Worm (Caenorhabditis elegans) whole organism, young adult: ENCODE results near the gene rpc-1.

ENCODE experiments used
- C06A6.2 ChIP-seq: fragments of 200-800 bp; sonication (Bioruptor generic); conservative IDR thresholded peaks from 2 replicates; pipeline ENCODE4 v1.3.6; 2022; ENCODE audit warnings: missing genetic modification characterization, missing compliant biosample characterization
- F23B12.7 ChIP-seq: sonication (generic microtip); optimal IDR thresholded peaks from 2 replicates; lab custom pipeline; 2017; ENCODE audit warnings: missing genetic modification characterization, mild to moderate bottlenecking, missing compliant biosample characterization, antibody characterized with exemption, moderate library complexity; ENCODE audit not compliant: insufficient read depth
- F33H1.4 ChIP-seq: fragments of 200-800 bp; sonication (Bioruptor generic); IDR thresholded peaks from 2 replicates; pipeline ENCODE4 v1.3.6; 2022; ENCODE audit warnings: missing genetic modification reagents, missing genetic modification characterization, missing compliant biosample characterization
- F37B4.10 ChIP-seq: fragments of 200-800 bp; sonication (Bioruptor generic); IDR thresholded peaks from 2 replicates; pipeline ENCODE4 v1.3.6; 2022; ENCODE audit warnings: missing genetic modification characterization, missing compliant biosample characterization
- F49E8.2 ChIP-seq: sonication (generic microtip); optimal IDR thresholded peaks from 3 replicates; lab custom pipeline; 2017; ENCODE audit warnings: missing genetic modification characterization, mild to moderate bottlenecking, missing compliant biosample characterization, antibody characterized with exemption, moderate library complexity; ENCODE audit not compliant: insufficient read depth
- F57C9.4 ChIP-seq: sonication (generic microtip); optimal IDR thresholded peaks from 2 replicates; lab custom pipeline; 2017; ENCODE audit warnings: mild to moderate bottlenecking, missing genetic modification characterization, missing compliant biosample characterization
- K11D2.4 ChIP-seq: fragments of 200-800 bp; sonication (Bioruptor generic); IDR thresholded peaks from 2 replicates; pipeline ENCODE4 v1.3.6; 2022; ENCODE audit warnings: missing genetic modification reagents, missing genetic modification characterization, missing compliant biosample characterization
- Y56A3A.18 ChIP-seq: fragments of 200-800 bp; sonication (Bioruptor generic); IDR thresholded peaks from 2 replicates; pipeline ENCODE4 v1.3.6; 2022; ENCODE audit warnings: missing genetic modification reagents, missing genetic modification characterization, missing compliant biosample characterization
- Y79H2A.3 ChIP-seq: fragments of 200-800 bp; sonication (Bioruptor generic); conservative IDR thresholded peaks from 2 replicates; pipeline ENCODE4 v1.3.6; 2022; ENCODE audit warnings: missing genetic modification reagents, missing genetic modification characterization, missing compliant biosample characterization
- Y95B8A.8 ChIP-seq: fragments of 200-800 bp; sonication (Bioruptor generic); IDR thresholded peaks from 2 replicates; pipeline ENCODE4 v1.3.6; 2022; ENCODE audit warnings: missing genetic modification reagents, missing genetic modification characterization, missing compliant biosample characterization
- ama-1 ChIP-seq, 3 experiments: fragments of 150-350 bp in 1 of 3; sonication (generic microtip) in 2 of 3; optimal IDR thresholded peaks; 2 replicates each; lab custom pipeline; 2014 to 2018; ENCODE audit warnings: missing biosample characterization in 2 of 3, missing genetic modification characterization in 2 of 3, missing genetic modification reagents in 2 of 3
- aptf-2 ChIP-seq: fragments of 200-800 bp; sonication (Bioruptor generic); conservative IDR thresholded peaks from 2 replicates; pipeline ENCODE4 v1.3.6; 2022; ENCODE audit warnings: missing genetic modification reagents, missing genetic modification characterization, missing compliant biosample characterization
- atf-7 ChIP-seq: sonication (generic microtip); optimal IDR thresholded peaks from 2 replicates; lab custom pipeline; 2017; ENCODE audit warnings: mild to moderate bottlenecking, missing genetic modification characterization, missing compliant biosample characterization
- athp-1 ChIP-seq: sonication (generic microtip); optimal IDR thresholded peaks from 2 replicates; lab custom pipeline; 2017; ENCODE audit warnings: mild to moderate bottlenecking, missing genetic modification characterization, missing compliant biosample characterization
- attf-3 ChIP-seq: fragments of 200-800 bp; sonication (Bioruptor generic); conservative IDR thresholded peaks from 2 replicates; pipeline ENCODE4 v1.3.6; 2022; ENCODE audit warnings: missing genetic modification reagents, missing genetic modification characterization, missing compliant biosample characterization
- bed-1 ChIP-seq: fragments of 200-800 bp; sonication (Bioruptor generic); IDR thresholded peaks from 2 replicates; pipeline ENCODE4 v1.3.6; 2022; ENCODE audit warnings: missing genetic modification reagents, missing genetic modification characterization, missing compliant biosample characterization
- bed-2 ChIP-seq: fragments of 200-800 bp; sonication (Bioruptor generic); IDR thresholded peaks from 2 replicates; pipeline ENCODE4 v1.3.6; 2022; ENCODE audit warnings: missing genetic modification reagents, missing genetic modification characterization, missing compliant biosample characterization
- cebp-1 ChIP-seq, 2 experiments: fragments of 200-800 bp in 1 of 2; sonication (Bioruptor generic) in 1 of 2; sonication (generic microtip) in 1 of 2; IDR thresholded peaks in 1 of 2; optimal IDR thresholded peaks in 1 of 2; 2 replicates each; pipeline versions ENCODE4 v1.3.6 to Lab custom; 2017 to 2022; ENCODE audit warnings: missing compliant biosample characterization in 2 of 2, missing genetic modification characterization in 2 of 2, mild to moderate bottlenecking in 1 of 2, missing genetic modification reagents in 1 of 2, moderate library complexity in 1 of 2
- ceh-58 ChIP-seq: fragments of 200-800 bp; sonication (Bioruptor generic); IDR thresholded peaks from 2 replicates; pipeline ENCODE4 v1.3.6; 2022; ENCODE audit warnings: missing genetic modification characterization, missing compliant biosample characterization
- ceh-79 ChIP-seq: sonication (generic microtip); optimal IDR thresholded peaks from 2 replicates; lab custom pipeline; 2017; ENCODE audit warnings: mild to moderate bottlenecking, missing genetic modification characterization, missing compliant biosample characterization
- ceh-91 ChIP-seq: fragments of 200-800 bp; sonication (Bioruptor generic); IDR thresholded peaks from 2 replicates; pipeline ENCODE4 v1.3.6; 2022; ENCODE audit warnings: missing genetic modification reagents, missing genetic modification characterization, missing compliant biosample characterization
- die-1 ChIP-seq: sonication (generic microtip); optimal IDR thresholded peaks from 2 replicates; lab custom pipeline; 2016; ENCODE audit warnings: missing genotype, mild to moderate bottlenecking, missing genetic modification characterization, missing compliant biosample characterization
- egl-44 ChIP-seq: fragments of 200-800 bp; sonication (Bioruptor generic); IDR thresholded peaks from 2 replicates; pipeline ENCODE4 v1.3.6; 2022; ENCODE audit warnings: missing genetic modification reagents, missing genetic modification characterization, missing compliant biosample characterization
- ets-4 ChIP-seq: fragments of 200-800 bp; sonication (Bioruptor generic); optimal IDR thresholded peaks from 2 replicates; lab custom pipeline; 2018; ENCODE audit warnings: mild to moderate bottlenecking, missing genetic modification characterization, missing compliant biosample characterization
- him-1 ChIP-seq: sonication (generic microtip); optimal IDR thresholded peaks from 2 replicates; lab custom pipeline; 2016; ENCODE audit warnings: missing genotype, missing genetic modification reagents, missing genetic modification characterization, missing compliant biosample characterization
- hlh-12 ChIP-seq: sonication (generic microtip); optimal IDR thresholded peaks from 2 replicates; lab custom pipeline; 2016; ENCODE audit warnings: missing genetic modification characterization, missing compliant biosample characterization
- hmg-1.2 ChIP-seq: fragments of 200-800 bp; sonication (Bioruptor generic); IDR thresholded peaks from 2 replicates; pipeline ENCODE4 v1.3.6; 2022; ENCODE audit warnings: missing genetic modification reagents, missing genetic modification characterization, missing compliant biosample characterization
- lin-54 ChIP-seq: fragments of 200-800 bp; sonication (Bioruptor generic); optimal IDR thresholded peaks from 2 replicates; lab custom pipeline; 2018; ENCODE audit warnings: mild to moderate bottlenecking, missing genetic modification characterization, missing compliant biosample characterization
- lsl-1 ChIP-seq: fragments of 200-800 bp; sonication (Bioruptor generic); optimal IDR thresholded peaks from 2 replicates; lab custom pipeline; 2018; ENCODE audit warnings: mild to moderate bottlenecking, missing genetic modification characterization, moderate library complexity, missing compliant biosample characterization
- madf-6 ChIP-seq: fragments of 200-800 bp; sonication (Bioruptor generic); IDR thresholded peaks from 2 replicates; pipeline ENCODE4 v1.3.6; 2022; ENCODE audit warnings: missing genetic modification reagents, missing genetic modification characterization, missing compliant biosample characterization
- madf-8 ChIP-seq: fragments of 200-800 bp; sonication (Bioruptor generic); conservative IDR thresholded peaks from 2 replicates; pipeline ENCODE4 v1.3.6; 2022; ENCODE audit warnings: missing genetic modification reagents, missing genetic modification characterization, missing compliant biosample characterization
- mcd-1 ChIP-seq: fragments of 200-800 bp; sonication (Bioruptor generic); IDR thresholded peaks from 2 replicates; pipeline ENCODE4 v1.3.6; 2022; ENCODE audit warnings: missing genetic modification reagents, missing genetic modification characterization, missing compliant biosample characterization
- mel-28 ChIP-seq: sonication (generic microtip); optimal IDR thresholded peaks from 2 replicates; lab custom pipeline; 2016; ENCODE audit warnings: borderline replicate concordance, mild to moderate bottlenecking, missing genetic modification characterization, missing compliant biosample characterization
- nfyb-1 ChIP-seq: fragments of 200-800 bp; sonication (Bioruptor generic); IDR thresholded peaks from 2 replicates; pipeline ENCODE4 v1.3.6; 2022; ENCODE audit warnings: missing genetic modification reagents, missing genetic modification characterization, missing compliant biosample characterization
- nhr-120 ChIP-seq: fragments of 200-800 bp; sonication (Bioruptor generic); IDR thresholded peaks from 2 replicates; pipeline ENCODE4 v1.3.6; 2022; ENCODE audit warnings: missing genetic modification characterization, missing compliant biosample characterization
- nhr-179 ChIP-seq: sonication (generic microtip); optimal IDR thresholded peaks from 2 replicates; lab custom pipeline; 2016; ENCODE audit warnings: mild to moderate bottlenecking, missing genetic modification characterization, missing compliant biosample characterization
- nhr-27 ChIP-seq: fragments of 200-800 bp; sonication (Bioruptor generic); optimal IDR thresholded peaks from 2 replicates; lab custom pipeline; 2018; ENCODE audit warnings: mild to moderate bottlenecking, missing genetic modification characterization, moderate library complexity, missing compliant biosample characterization
- nhr-80 ChIP-seq: sonication (generic microtip); optimal IDR thresholded peaks from 2 replicates; lab custom pipeline; 2016; ENCODE audit warnings: missing genetic modification characterization, missing compliant biosample characterization
- pbrm-1 ChIP-seq: fragments of 200-800 bp; sonication (Bioruptor generic); IDR thresholded peaks from 2 replicates; pipeline ENCODE4 v1.3.6; 2022; ENCODE audit warnings: missing genetic modification reagents, missing genetic modification characterization, missing compliant biosample characterization
- rcor-1 ChIP-seq: fragments of 200-800 bp; sonication (Bioruptor generic); IDR thresholded peaks from 2 replicates; pipeline ENCODE4 v1.3.6; 2022; ENCODE audit warnings: missing genetic modification reagents, missing genetic modification characterization, missing compliant biosample characterization
- repo-1 ChIP-seq: sonication (generic microtip); optimal IDR thresholded peaks from 2 replicates; lab custom pipeline; 2017; ENCODE audit warnings: mild to moderate bottlenecking, missing genetic modification characterization, missing compliant biosample characterization
- rpc-1 ChIP-seq, 2 experiments: fragments of 150-350 bp in 1 of 2; sonication (generic microtip) in 1 of 2; optimal IDR thresholded peaks; 2 replicates each; lab custom pipeline; 2014 to 2018; ENCODE audit warnings: missing biosample characterization in 1 of 2, missing genetic modification characterization in 1 of 2, missing genetic modification reagents in 1 of 2, missing genotype in 1 of 2
- snpc-1.1 ChIP-seq: sonication (generic microtip); optimal IDR thresholded peaks from 2 replicates; lab custom pipeline; 2017; ENCODE audit warnings: missing genetic modification characterization, mild to moderate bottlenecking, missing compliant biosample characterization, antibody characterized with exemption, moderate library complexity, missing genotype, missing genetic modification reagents; ENCODE audit not compliant: insufficient read depth
- xnd-1 ChIP-seq: sonication (generic microtip); optimal IDR thresholded peaks from 2 replicates; lab custom pipeline; 2016; ENCODE audit warnings: missing genotype, missing genetic modification reagents, missing genetic modification characterization, missing compliant biosample characterization
- ztf-26 ChIP-seq: sonication (generic microtip); optimal IDR thresholded peaks from 2 replicates; lab custom pipeline; 2017; ENCODE audit warnings: missing genetic modification characterization, missing compliant biosample characterization

The rpc-1 gene

DNA sequence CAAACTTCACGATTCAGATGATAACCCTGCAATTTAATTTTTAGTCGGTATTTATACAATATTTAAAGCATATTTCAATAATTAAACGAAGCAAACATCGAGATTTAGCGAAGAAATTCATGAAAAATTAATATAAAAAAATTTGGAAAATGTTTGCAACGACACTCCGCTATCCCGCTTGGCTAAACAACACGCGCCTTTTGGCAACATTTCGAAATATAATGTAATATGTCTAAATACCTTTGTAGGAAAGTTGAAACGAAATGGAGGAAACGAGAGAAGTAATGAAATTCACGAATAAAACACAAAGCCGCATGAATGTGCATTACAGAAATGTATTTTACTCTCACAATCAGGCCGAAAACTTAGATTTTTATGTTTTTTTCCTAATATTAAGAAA, at the start of gene rpc-1:
Gene rpc-1, minus strand, starts transcription at position 26 of the 400 bp plus-strand sequence.
- TF ChIP-seq ama-1 (optimal IDR thresholded peaks at IDR 0.05; lab: Kevin White, UChicago): no peak
- no peak for TF ChIP-seq ama-1 (GFP tag; optimal IDR thresholded peaks at IDR 0.05; lab: Kevin White, UChicago)
- TF ChIP-seq nhr-120 (GFP tag; lab: Robert Waterston, UW): no peak
- TF ChIP-seq him-1 (tag; lab: Kevin White, UChicago): no peak
- TF ChIP-seq Y95B8A.8 (GFP tag; lab: Robert Waterston, UW): no peak
- peak; percentile 91 for TF ChIP-seq attf-3 (GFP tag; lab: Robert Waterston, UW)
- TF ChIP-seq cebp-1 (GFP tag; IDR thresholded peaks at IDR 0.05; lab: Robert Waterston, UW): peak; percentile 43; the same call in 1 of the 2 replicates
- TF ChIP-seq cebp-1 (tag; optimal IDR thresholded peaks at IDR 0.05; lab: Kevin White, UChicago): peak; percentile 88
- TF ChIP-seq rcor-1 (GFP tag; lab: Robert Waterston, UW): no peak
- TF ChIP-seq K11D2.4 (GFP tag; lab: Robert Waterston, UW): no peak
- no peak for TF ChIP-seq ztf-26 (tag; lab: Kevin White, UChicago)
- TF ChIP-seq nfyb-1: no peak

DNA sequence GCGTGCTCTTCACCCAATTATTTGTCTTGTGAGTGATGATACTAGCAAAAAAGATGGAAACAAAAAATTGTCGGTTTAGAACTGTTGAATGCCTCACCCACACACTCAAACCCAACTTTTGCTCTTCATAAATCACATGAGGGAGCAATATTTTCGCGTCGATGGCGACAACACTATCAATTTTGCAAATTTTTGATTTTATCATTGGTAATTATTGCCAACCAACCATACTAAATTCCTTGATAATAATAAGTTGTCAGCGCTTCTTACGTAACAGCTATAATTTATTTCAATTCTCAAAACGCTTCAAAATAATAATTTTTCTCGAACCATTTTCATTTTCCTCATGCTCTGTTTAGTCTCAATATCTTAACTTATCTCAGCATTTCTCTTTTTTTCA, 47.2 kb upstream of the rpc-1 start:
- no peak for TF ChIP-seq ceh-58 (GFP tag; lab: Robert Waterston, UW)
- peak; percentile 37 for TF ChIP-seq nhr-80
- TF ChIP-seq C06A6.2: no peak
- TF ChIP-seq pbrm-1: no peak
- TF ChIP-seq F23B12.7 (tag; lab: Kevin White, UChicago): no peak

DNA sequence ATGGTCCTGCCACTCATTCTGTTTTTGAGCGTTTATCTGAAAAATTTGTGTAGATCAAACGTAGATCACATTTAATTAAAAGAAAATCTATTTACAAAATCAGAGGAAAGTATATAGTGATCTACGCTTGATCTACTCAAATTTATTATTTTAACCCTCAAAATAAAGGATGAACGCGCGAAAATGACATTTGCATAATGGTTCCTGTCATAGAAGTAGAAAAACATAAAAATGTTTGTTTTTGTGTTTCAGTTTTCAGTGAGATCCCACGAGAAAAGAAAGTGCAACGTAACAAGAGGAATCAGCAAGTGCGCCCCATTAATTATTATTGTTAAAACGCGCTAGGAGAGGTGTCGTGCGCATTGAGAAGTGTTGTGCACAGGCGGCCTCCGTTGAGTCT, 45.8 kb upstream of the rpc-1 start:
- TF ChIP-seq F33H1.4 (GFP tag; lab: Robert Waterston, UW) (no peak; the same call in 1 of the 2 replicates), nhr-80 (no peak), F37B4.10 (no peak), mcd-1 (GFP tag; lab: Robert Waterston, UW) (no peak), Y56A3A.18 (GFP tag; lab: Robert Waterston, UW) (no peak), hmg-1.2 (GFP tag; lab: Robert Waterston, UW) (peak; percentile 38; the same call in 1 of the 2 replicates), die-1 (tag; lab: Kevin White, UChicago) (peak; percentile 5), bed-1 (GFP tag; lab: Robert Waterston, UW) (no peak), nhr-179 (no peak), xnd-1 (tag; lab: Kevin White, UChicago) (peak; percentile 42), F57C9.4 (no peak), aptf-2 (GFP tag; lab: Robert Waterston, UW) (peak; percentile 83), ceh-79 (tag; lab: Kevin White, UChicago) (no peak), snpc-1.1 (no peak), lsl-1 (GFP tag; lab: Kevin White, UChicago) (no peak), mel-28 (no peak), madf-6 (peak; percentile 90), hlh-12 (no peak), Y79H2A.3 (GFP tag; lab: Robert Waterston, UW) (no peak), egl-44 (GFP tag; lab: Robert Waterston, UW) (no peak), madf-8 (peak; percentile 67), repo-1 (tag; lab: Kevin White, UChicago) (no peak), ets-4 (GFP tag; lab: Kevin White, UChicago) (no peak), F49E8.2 (tag; lab: Kevin White, UChicago) (no peak), lin-54 (GFP tag; lab: Kevin White, UChicago) (no peak), nhr-120 (GFP tag; lab: Robert Waterston, UW) (no peak), bed-2 (GFP tag; lab: Robert Waterston, UW) (no peak), nhr-27 (tag; lab: Kevin White, UChicago) (no peak), ceh-91 (GFP tag; lab: Robert Waterston, UW) (0 out of 2 replicates have a peak, but pooled peaks have one; percentile 16), athp-1 (tag; lab: Kevin White, UChicago) (no peak), atf-7 (tag; lab: Kevin White, UChicago) (no peak), rpc-1 (optimal IDR thresholded peaks at IDR 0.05; lab: Kevin White, UChicago) (no peak), rpc-1 (tag; optimal IDR thresholded peaks at IDR 0.05; lab: Kevin White, UChicago) (no peak)
